Worm (Caenorhabditis elegans): ENCODE data around the gene tir-1.

DNA sequence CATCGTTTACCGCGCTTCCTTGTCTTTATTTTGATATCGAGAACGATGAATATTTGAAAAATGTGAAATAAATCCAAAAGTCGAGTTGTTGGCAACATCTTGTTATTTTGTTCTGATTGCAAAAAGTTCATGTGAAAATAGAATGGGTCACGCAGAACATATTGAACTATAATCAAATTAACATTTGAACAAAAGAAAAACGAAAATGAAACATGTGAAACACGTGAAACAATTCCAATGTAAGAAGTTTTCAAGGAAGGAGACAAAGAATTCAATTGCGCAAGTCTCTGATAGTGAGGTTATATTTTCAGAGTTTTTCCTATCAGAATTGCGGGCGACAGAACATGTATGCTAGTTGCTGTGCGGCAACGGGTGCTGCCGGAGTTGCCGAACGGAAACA is 30.0 kb upstream of the tir-1 start, which contains the start of gene F37A8.2:
- TF ChIP-seq ztf-11 (tag; optimal IDR thresholded peaks at IDR 0.05) = no peak
- TF ChIP-seq snpc-4 (tag; optimal IDR thresholded peaks at IDR 0.05) = no peak
- TF ChIP-seq cnd-1 (tag; optimal IDR thresholded peaks at IDR 0.05) = no peak

Measured in whole organism, mixed stage, embryonic.